Worm (Caenorhabditis elegans): Measurements from ENCODE around the gene lin-33.

ce11 chrIV:5891265-5891664, 39.2 kb upstream of the lin-33 start, which contains the start of gene H04M03.3:
- TF ChIP-seq unc-39 (tag; optimal IDR thresholded peaks at IDR 0.05) (no peak), pha-4 (tag; optimal IDR thresholded peaks at IDR 0.05) (no peak), ztf-11 (tag; optimal IDR thresholded peaks at IDR 0.05) (no peak), ZK546.5 (tag; optimal IDR thresholded peaks at IDR 0.05) (no peak), nhr-237 (tag; optimal IDR thresholded peaks at IDR 0.05) (no peak), jun-1 (tag; optimal IDR thresholded peaks at IDR 0.05) (no peak), nhr-11 (tag; optimal IDR thresholded peaks at IDR 0.05) (no peak)

All from whole organism, L3 larva.